Fruit fly (Drosophila melanogaster): ENCODE measurements around the gene CG32640.

The CG32640 gene

DNA sequence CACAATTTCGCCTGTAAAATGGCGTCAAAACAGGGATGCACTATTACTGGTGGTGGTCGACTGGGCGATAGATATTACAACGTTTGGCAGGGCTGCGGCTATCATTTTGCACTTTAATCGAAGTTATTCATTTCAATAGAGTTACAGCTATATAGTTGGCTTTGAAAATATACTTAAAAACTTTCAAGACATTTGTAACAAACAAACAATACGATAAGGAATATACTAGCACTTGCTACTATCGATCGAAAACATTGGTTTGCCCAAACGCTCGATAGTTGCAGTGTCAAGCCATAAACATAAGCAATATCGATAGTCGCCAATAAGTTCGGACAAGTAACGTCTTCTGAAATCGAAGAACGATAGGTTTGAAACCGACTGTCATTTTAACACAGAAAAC, 18.3 kb upstream of the CG32640 start, which contains the start of the genes Bap60 and CG12096 (continued):
- TF ChIP-seq Spps (tag; optimal IDR thresholded peaks at IDR 0.05) (peak; percentile 23), CG17328 (GFP tag; IDR thresholded peaks at IDR 0.05) (peak; percentile 35; the same call in 1 of the 2 replicates), Tbp (GFP tag; optimal IDR thresholded peaks at IDR 0.05) (no peak), CG7357 (GFP tag; IDR thresholded peaks at IDR 0.05) (peak; percentile 40; the same call in 2 of the 3 replicates), CG2678 (tag; optimal IDR thresholded peaks at IDR 0.05) (no peak), CG6654 (GFP tag; optimal IDR thresholded peaks at IDR 0.05) (no peak), CG11456 (GFP tag; IDR thresholded peaks at IDR 0.05) (peak; percentile 38; the same call in 1 of the 3 replicates), HLH54F (GFP tag; optimal IDR thresholded peaks at IDR 0.05) (peak; percentile 84), peb (GFP tag; IDR thresholded peaks at IDR 0.05) (no peak), Xrp1 (GFP tag; IDR thresholded peaks at IDR 0.05) (peak; percentile 47; the same call in 1 of the 2 replicates), emc (GFP tag; optimal IDR thresholded peaks at IDR 0.05) (peak; percentile 51), tup (GFP tag; optimal IDR thresholded peaks at IDR 0.05) (peak; percentile 49), CG12219 (GFP tag; optimal IDR thresholded peaks at IDR 0.05) (peak; percentile 35), sens (GFP tag) (peak; percentile 95), zen2 (GFP tag; IDR thresholded peaks at IDR 0.05; ENCODE audit: partially characterized antibody) (0 out of 3 replicates have a peak, but pooled peaks have one; percentile 59), salm (tag; optimal IDR thresholded peaks at IDR 0.05) (peak; percentile 22), NC2β (GFP tag; optimal IDR thresholded peaks at IDR 0.05) (peak; percentile 68), Dfd (GFP tag; optimal IDR thresholded peaks at IDR 0.05) (no peak), CG7839 (tag; optimal IDR thresholded peaks at IDR 0.05) (peak; percentile 80), Myb (GFP tag; optimal IDR thresholded peaks at IDR 0.05) (peak; percentile 93), seq (GFP tag; IDR thresholded peaks at IDR 0.05) (no peak), CG17829 (tag; optimal IDR thresholded peaks at IDR 0.05) (peak; percentile 79), NFAT (GFP tag; IDR thresholded peaks at IDR 0.05) (peak; percentile 49), CG8478 (optimal IDR thresholded peaks at IDR 0.05) (no peak), cwo (GFP tag; optimal IDR thresholded peaks at IDR 0.05) (peak; percentile 30), shn (GFP tag; optimal IDR thresholded peaks at IDR 0.05) (peak; percentile 85), az2 (GFP tag; optimal IDR thresholded peaks at IDR 0.05) (peak; percentile 61), h (optimal IDR thresholded peaks at IDR 0.05) (no peak), CG32532 (GFP tag; IDR thresholded peaks at IDR 0.05) (peak; percentile 62), crp (GFP tag; optimal IDR thresholded peaks at IDR 0.05) (peak in 1 of 2 experiments; percentile 45), esg (GFP tag; conservative IDR thresholded peaks at IDR 0.05) (peak; percentile 65), CG6854 (GFP tag; optimal IDR thresholded peaks at IDR 0.05) (no peak), wek (GFP tag; optimal IDR thresholded peaks at IDR 0.05) (no peak), pzg (GFP tag; optimal IDR thresholded peaks at IDR 0.05) (peak; percentile 80), wor (GFP tag; IDR thresholded peaks at IDR 0.05) (no peak), CG8924 (tag; optimal IDR thresholded peaks at IDR 0.05) (peak; percentile 80), dysf (GFP tag; IDR thresholded peaks at IDR 0.05) (peak; percentile 75; the same call in 2 of the 3 replicates), CG7928 (GFP tag; optimal IDR thresholded peaks at IDR 0.05) (peak; percentile 98), Ssrp (tag; optimal IDR thresholded peaks at IDR 0.05) (peak; percentile 71), Hey (tag; optimal IDR thresholded peaks at IDR 0.05) (no peak), Atf-2 (GFP tag; optimal IDR thresholded peaks at IDR 0.05) (peak; percentile 56), row (GFP tag; IDR thresholded peaks at IDR 0.05) (peak; percentile 93), pita (GFP tag; optimal IDR thresholded peaks at IDR 0.05) (no peak), hth (optimal IDR thresholded peaks at IDR 0.05) (no peak), zfh1 (GFP tag; IDR thresholded peaks at IDR 0.05) (peak; percentile 56; the same call in 2 of the 3 replicates), NfI (GFP tag; optimal IDR thresholded peaks at IDR 0.05) (peak; percentile 74), CG15514 (GFP tag; optimal IDR thresholded peaks at IDR 0.05) (peak; percentile 68), Nf-YA (GFP tag; IDR thresholded peaks at IDR 0.05) (no peak), CG1233 (GFP tag; optimal IDR thresholded peaks at IDR 0.05) (peak; percentile 62), CG15073 (GFP tag; optimal IDR thresholded peaks at IDR 0.05) (no peak), psq (GFP tag; optimal IDR thresholded peaks at IDR 0.05) (peak; percentile 30), CG30020 (tag; optimal IDR thresholded peaks at IDR 0.05) (peak; percentile 83)

Measured in whole organism, embryonic.